Comparison of ENCODE assay signal across 3 worm cellular contexts in genomic region chrIV:8154966-8155365, ce11.
TF ChIP-seq lines count a peak whose summit lies in the region.

No protein-coding gene starts in this region.

TF ChIP-seq in whole organism, L3 larva, 47 proteins besides CTCF, POLR2A, EP300 and RAD21:
- TF ChIP-seq nhr-76 (tag; optimal IDR thresholded peaks at IDR 0.05; lab: Kevin White, UChicago) (no peak), aly-2 (tag; optimal IDR thresholded peaks at IDR 0.05; lab: Kevin White, UChicago) (no peak), unc-62 (GFP tag; optimal IDR thresholded peaks at IDR 0.05; lab: Kevin White, UChicago) (no peak), ceh-9 (tag; optimal IDR thresholded peaks at IDR 0.05; lab: Kevin White, UChicago) (no peak), fkh-10 (GFP tag; optimal IDR thresholded peaks at IDR 0.05; lab: Kevin White, UChicago) (no peak), pqm-1 (tag; optimal IDR thresholded peaks at IDR 0.05; lab: Kevin White, UChicago) (peak; percentile 16), nhr-43 (tag; optimal IDR thresholded peaks at IDR 0.05; lab: Kevin White, UChicago; ENCODE audit: poor library complexity, severe bottlenecking) (no peak)

TF ChIP-seq in whole organism, L4 larva, 104 proteins besides CTCF, POLR2A, EP300 and RAD21:
- TF ChIP-seq mxl-3 (GFP tag; optimal IDR thresholded peaks at IDR 0.05; lab: Kevin White, UChicago), result no peak
- TF ChIP-seq pqm-1 (tag; optimal IDR thresholded peaks at IDR 0.05; lab: Kevin White, UChicago), result no peak
- no peak for TF ChIP-seq nhr-111 (GFP tag; optimal IDR thresholded peaks at IDR 0.05; lab: Kevin White, UChicago)
- peak; percentile 54 for TF ChIP-seq aha-1 (tag; lab: Kevin White, UChicago)
- TF ChIP-seq R02D3.7 (tag; optimal IDR thresholded peaks at IDR 0.05; lab: Kevin White, UChicago), result no peak
- no peak for TF ChIP-seq dmd-8 (GFP tag; IDR thresholded peaks at IDR 0.05; lab: Robert Waterston, UW)
- TF ChIP-seq unc-62 (GFP tag; optimal IDR thresholded peaks at IDR 0.05 in 1 of 2; lab: Kevin White, UChicago), result peak in 1 of 2 experiments; percentile 66
- no peak for TF ChIP-seq unc-62 (tag; optimal IDR thresholded peaks at IDR 0.05; lab: Kevin White, UChicago)
- TF ChIP-seq Y105C5A.15 (GFP tag; IDR thresholded peaks at IDR 0.05; lab: Robert Waterston, UW), result no peak
- TF ChIP-seq mes-2 (tag; optimal IDR thresholded peaks at IDR 0.05; lab: Kevin White, UChicago; ENCODE audit: poor library complexity, severe bottlenecking), result peak; percentile 28
- TF ChIP-seq nhr-76 (tag; optimal IDR thresholded peaks at IDR 0.05; lab: Kevin White, UChicago), result no peak

TF ChIP-seq in whole organism, young adult, 124 proteins besides CTCF, POLR2A, EP300 and RAD21:
- TF ChIP-seq nhr-90 (tag; optimal IDR thresholded peaks at IDR 0.05; lab: Kevin White, UChicago) (peak; percentile 20), lsy-27 (tag; optimal IDR thresholded peaks at IDR 0.05; lab: Kevin White, UChicago; ENCODE audit: borderline replicate concordance, insufficient read depth) (no peak)
